Worm (Caenorhabditis elegans): ENCODE measurements around the gene gtf-2H5.

gtf-2H5 gene

DNA sequence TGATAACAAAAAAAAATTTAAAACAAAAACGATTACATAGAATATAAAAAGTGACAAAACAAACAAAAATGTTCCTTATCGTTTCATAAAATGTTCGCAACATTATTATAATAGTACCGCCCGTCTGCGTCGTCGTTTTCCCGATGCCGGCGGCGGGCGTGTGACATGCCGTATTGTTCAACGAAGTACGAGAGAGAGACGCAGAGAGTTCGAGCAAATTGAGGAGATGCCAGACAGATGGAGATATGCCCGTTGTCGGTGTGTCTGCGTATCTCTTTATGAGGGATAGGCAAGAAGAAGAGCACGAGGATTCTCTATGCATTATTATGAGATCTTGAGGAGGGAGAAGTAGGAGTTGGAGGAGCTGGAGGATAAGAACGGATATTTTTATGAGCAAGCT, 46.4 kb upstream of the gtf-2H5 start (continued):
- TF ChIP-seq skn-1 (tag; optimal IDR thresholded peaks at IDR 0.05) (peak; percentile 86), snu-23 (GFP tag; optimal IDR thresholded peaks at IDR 0.05) (peak; percentile 95), nhr-11 (tag; optimal IDR thresholded peaks at IDR 0.05) (no peak), nhr-28 (tag; optimal IDR thresholded peaks at IDR 0.05) (no peak), xbp-1 (tag; optimal IDR thresholded peaks at IDR 0.05) (peak; percentile 72), lin-15B (tag; optimal IDR thresholded peaks at IDR 0.05) (peak; percentile 43), ceh-88 (GFP tag; IDR thresholded peaks at IDR 0.05) (no peak; the same call in 1 of the 2 replicates), lin-14 (GFP tag; optimal IDR thresholded peaks at IDR 0.05) (peak; percentile 100), elt-3 (tag; optimal IDR thresholded peaks at IDR 0.05) (peak in 3 of 6 experiments; percentile 74 to 83 (median 78)), ets-5 (GFP tag; IDR thresholded peaks at IDR 0.05) (no peak), snpc-4 (tag; optimal IDR thresholded peaks at IDR 0.05) (peak; percentile 65), C34B4.2 (tag; optimal IDR thresholded peaks at IDR 0.05) (peak; percentile 74), ztf-11 (tag; optimal IDR thresholded peaks at IDR 0.05) (peak in 1 of 2 experiments; percentile 15), ztf-4 (tag; optimal IDR thresholded peaks at IDR 0.05) (peak; percentile 84), vab-15 (tag; optimal IDR thresholded peaks at IDR 0.05) (peak; percentile 34), aha-1 (tag; optimal IDR thresholded peaks at IDR 0.05) (no peak), pag-3 (tag; optimal IDR thresholded peaks at IDR 0.05; ENCODE audit: borderline replicate concordance, insufficient read depth) (peak; percentile 86), sox-4 (tag; optimal IDR thresholded peaks at IDR 0.05) (peak; percentile 21), lsy-2 (tag; optimal IDR thresholded peaks at IDR 0.05) (peak; percentile 76 to 83), zag-1 (tag; optimal IDR thresholded peaks at IDR 0.05) (no peak), unc-130 (tag; optimal IDR thresholded peaks at IDR 0.05) (peak; percentile 83), Y116A8C.19 (tag; optimal IDR thresholded peaks at IDR 0.05; ENCODE audit: borderline replicate concordance) (no peak), irx-1 (tag; optimal IDR thresholded peaks at IDR 0.05) (no peak), pax-3 (tag; optimal IDR thresholded peaks at IDR 0.05) (peak; percentile 45), hlh-17 (GFP tag; optimal IDR thresholded peaks at IDR 0.05; ENCODE audit: borderline replicate concordance) (no peak), nhr-90 (tag; optimal IDR thresholded peaks at IDR 0.05; ENCODE audit: poor library complexity) (peak; percentile 72), C04F5.9 (tag; optimal IDR thresholded peaks at IDR 0.05) (no peak), fkh-10 (GFP tag; optimal IDR thresholded peaks at IDR 0.05) (peak; percentile 66), nhr-20 (tag; optimal IDR thresholded peaks at IDR 0.05) (peak; percentile 91), efl-3 (GFP tag; optimal IDR thresholded peaks at IDR 0.05) (no peak), ces-1 (GFP tag; optimal IDR thresholded peaks at IDR 0.05) (no peak), nhr-76 (tag; optimal IDR thresholded peaks at IDR 0.05) (no peak), dsc-1 (tag; optimal IDR thresholded peaks at IDR 0.05) (peak; percentile 89), F16B12.6 (tag; optimal IDR thresholded peaks at IDR 0.05) (no peak), nhr-71 (tag; optimal IDR thresholded peaks at IDR 0.05) (peak; percentile 95), lin-35 (GFP tag; optimal IDR thresholded peaks at IDR 0.05) (peak; percentile 78 to 84), mdl-1 (tag; optimal IDR thresholded peaks at IDR 0.05) (peak in 1 of 2 experiments; percentile 95), tlp-1 (tag; optimal IDR thresholded peaks at IDR 0.05) (no peak), unc-86 (tag; optimal IDR thresholded peaks at IDR 0.05) (peak; percentile 75)

DNA sequence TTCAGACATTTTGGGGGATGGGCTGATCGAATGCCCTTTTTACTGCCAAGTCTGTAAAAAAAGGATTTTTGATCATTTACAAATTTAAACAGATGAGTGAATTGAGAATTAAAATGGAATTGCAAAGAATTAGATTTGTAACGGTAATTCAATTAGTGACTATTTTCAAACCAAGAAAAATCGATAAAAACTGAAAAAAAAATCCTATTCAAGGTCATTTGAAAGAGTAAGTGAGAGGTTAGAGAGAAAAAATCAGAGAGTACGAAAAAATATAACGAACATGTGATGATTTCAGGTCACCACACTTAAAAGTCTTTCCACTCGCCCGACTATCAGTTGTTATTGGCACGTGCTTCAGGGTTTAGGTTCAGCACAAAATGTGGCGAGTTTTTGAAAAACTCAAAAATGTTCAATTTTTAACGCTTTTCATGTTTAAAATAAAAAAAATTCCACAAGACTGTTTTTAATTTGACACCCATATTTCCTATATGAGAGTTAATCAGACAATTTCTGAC, 42.9 kb upstream of the gtf-2H5 start, which contains the start of gene T19C3.4:
TSS of gene T19C3.4 (minus strand) at position 51 of the 515 bp plus-strand sequence.
- TF ChIP-seq snu-23 (GFP tag; optimal IDR thresholded peaks at IDR 0.05) (peak; percentile 16), irx-1 (tag; optimal IDR thresholded peaks at IDR 0.05) (no peak), ets-5 (GFP tag; IDR thresholded peaks at IDR 0.05) (no peak), elt-2 (tag; optimal IDR thresholded peaks at IDR 0.05) (peak; percentile 27), mep-1 (tag; optimal IDR thresholded peaks at IDR 0.05) (no peak), isw-1 (GFP tag; IDR thresholded peaks at IDR 0.05) (no peak), efl-1 (optimal IDR thresholded peaks at IDR 0.05) (no peak), efl-1 (GFP tag; optimal IDR thresholded peaks at IDR 0.05 in 1 of 2) (peak in 1 of 2 experiments; percentile 35), blmp-1 (tag; optimal IDR thresholded peaks at IDR 0.05) (no peak), nhr-77 (tag; optimal IDR thresholded peaks at IDR 0.05) (no peak), lsy-2 (tag; optimal IDR thresholded peaks at IDR 0.05) (peak in 1 of 2 experiments; percentile 19), dpl-1 (GFP tag; optimal IDR thresholded peaks at IDR 0.05) (no peak), ceh-90 (tag; optimal IDR thresholded peaks at IDR 0.05) (no peak), aly-2 (tag; optimal IDR thresholded peaks at IDR 0.05) (no peak), efl-3 (GFP tag; optimal IDR thresholded peaks at IDR 0.05) (no peak), nhr-90 (tag; optimal IDR thresholded peaks at IDR 0.05; ENCODE audit: poor library complexity) (peak; percentile 9), mdl-1 (tag; optimal IDR thresholded peaks at IDR 0.05) (peak in 1 of 2 experiments; percentile 30), aha-1 (tag; optimal IDR thresholded peaks at IDR 0.05) (no peak), mab-9 (GFP tag; IDR thresholded peaks at IDR 0.05) (no peak), lin-35 (GFP tag; optimal IDR thresholded peaks at IDR 0.05) (peak in 1 of 2 experiments; percentile 52), unc-130 (tag; optimal IDR thresholded peaks at IDR 0.05) (no peak), hlh-4 (tag; optimal IDR thresholded peaks at IDR 0.05) (no peak), zag-1 (tag; optimal IDR thresholded peaks at IDR 0.05) (no peak), pag-3 (tag; optimal IDR thresholded peaks at IDR 0.05; ENCODE audit: borderline replicate concordance, insufficient read depth) (no peak)

Data from whole organism, L1 larva.